Fruit fly (Drosophila melanogaster) Kc167 (cell line): ENCODE results near the gene CG6847.

Source experiments
- Myc ChIP-seq: fragments of >200 bp; optimal IDR thresholded peaks from 2 replicates; lab custom pipeline; 2017; ENCODE audit warnings: missing external identifiers
- h ChIP-seq: fragments of >200 bp; optimal IDR thresholded peaks from 3 replicates; lab custom pipeline; 2018; ENCODE audit warnings: missing external identifiers
- insv ChIP-seq: fragments of >200 bp; optimal IDR thresholded peaks from 3 replicates; lab custom pipeline; 2018; ENCODE audit warnings: missing external identifiers
- psq ChIP-seq: fragments of >200 bp; optimal IDR thresholded peaks from 2 replicates; lab custom pipeline; 2017; ENCODE audit warnings: missing external identifiers
- ttk ChIP-seq: sonication (Bioruptor generic); optimal IDR thresholded peaks from 2 replicates; lab custom pipeline; 2017; ENCODE audit warnings: missing external identifiers

DNA sequence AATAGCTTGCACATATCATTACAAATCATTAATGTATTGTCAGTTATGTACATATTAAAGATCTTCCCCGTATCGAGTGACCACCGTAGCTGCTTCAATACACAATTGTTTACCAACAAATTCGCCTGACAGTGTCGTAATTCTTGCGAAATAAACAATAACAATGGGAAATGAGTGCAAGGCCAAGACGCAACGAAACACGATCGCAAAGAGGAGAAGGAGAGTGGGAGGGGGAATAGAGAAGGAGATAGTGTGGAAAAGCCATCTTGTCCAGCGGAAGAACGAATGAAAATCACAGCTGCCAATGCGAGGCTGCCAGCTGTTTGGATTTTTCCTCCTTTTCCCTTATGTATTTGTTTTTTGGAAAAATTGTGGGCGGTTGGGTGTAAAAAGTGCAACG is 26.0 kb upstream of the CG6847 start:
- TF ChIP-seq psq (lab: Kevin White, UChicago) (no peak), insv (lab: Kevin White, UChicago) (no peak), Myc (lab: Kevin White, UChicago) (no peak), h (no peak), ttk (no peak)
